Worm (Caenorhabditis elegans) whole organism, late embryonic: ENCODE data around the gene npl-4.2.

Experiments
- C08G9.2 ChIP-seq: sonication (generic microtip); optimal IDR thresholded peaks from 2 replicates; lab custom pipeline; 2016; ENCODE audit warnings: mild to moderate bottlenecking, missing genetic modification characterization, moderate library complexity, missing compliant biosample characterization
- F13H6.1 ChIP-seq: sonication (generic microtip); optimal IDR thresholded peaks from 2 replicates; lab custom pipeline; 2016; ENCODE audit warnings: missing genetic modification characterization, missing compliant biosample characterization
- K09A11.1 ChIP-seq: sonication (generic microtip); optimal IDR thresholded peaks from 2 replicates; lab custom pipeline; 2017; ENCODE audit warnings: antibody characterized with exemption, mild to moderate bottlenecking, missing genetic modification characterization, missing compliant biosample characterization; ENCODE audit not compliant: insufficient read depth
- ahr-1 ChIP-seq: sonication (generic microtip); optimal IDR thresholded peaks from 2 replicates; lab custom pipeline; 2016; ENCODE audit warnings: missing genetic modification characterization, missing compliant biosample characterization
- ceh-14 ChIP-seq: sonication (generic microtip); optimal IDR thresholded peaks from 2 replicates; lab custom pipeline; 2016; ENCODE audit warnings: missing genotype, missing genetic modification characterization, missing compliant biosample characterization
- ceh-18 ChIP-seq: sonication (generic microtip); optimal IDR thresholded peaks from 2 replicates; lab custom pipeline; 2016; ENCODE audit warnings: missing genetic modification characterization, missing compliant biosample characterization
- ceh-2 ChIP-seq: sonication (generic microtip); optimal IDR thresholded peaks from 2 replicates; lab custom pipeline; 2016; ENCODE audit warnings: missing genotype, missing genetic modification characterization, missing compliant biosample characterization
- ceh-24 ChIP-seq: sonication (generic microtip); optimal IDR thresholded peaks from 2 replicates; lab custom pipeline; 2016; ENCODE audit warnings: mild to moderate bottlenecking, missing genetic modification characterization, missing compliant biosample characterization
- ceh-34 ChIP-seq: sonication (generic microtip); optimal IDR thresholded peaks from 2 replicates; lab custom pipeline; 2016; ENCODE audit warnings: mild to moderate bottlenecking, missing genetic modification characterization, missing compliant biosample characterization
- ceh-45 ChIP-seq: fragments of 200-800 bp; sonication (Bioruptor generic); IDR thresholded peaks from 2 replicates; pipeline ENCODE4 v1.3.6; 2022; ENCODE audit warnings: missing genetic modification reagents, missing genetic modification characterization, missing compliant biosample characterization
- ceh-48 ChIP-seq: sonication (generic microtip); optimal IDR thresholded peaks from 2 replicates; lab custom pipeline; 2016; ENCODE audit warnings: missing genetic modification characterization, inconsistent platforms, missing compliant biosample characterization
- ceh-6 ChIP-seq: fragments of 200-800 bp; sonication (Bioruptor generic); optimal IDR thresholded peaks from 2 replicates; lab custom pipeline; 2018; ENCODE audit warnings: mild to moderate bottlenecking, missing genetic modification characterization, missing compliant biosample characterization
- ceh-9 ChIP-seq: sonication (generic microtip); optimal IDR thresholded peaks from 2 replicates; lab custom pipeline; 2016; ENCODE audit warnings: mild to moderate bottlenecking, missing genetic modification characterization, inconsistent platforms, missing compliant biosample characterization
- dve-1 ChIP-seq: sonication (generic microtip); optimal IDR thresholded peaks from 2 replicates; lab custom pipeline; 2017; ENCODE audit warnings: antibody characterized with exemption, mild to moderate bottlenecking, missing genetic modification characterization, missing compliant biosample characterization
- ets-4 ChIP-seq: sonication (generic microtip); optimal IDR thresholded peaks from 2 replicates; lab custom pipeline; 2016; ENCODE audit warnings: missing genetic modification characterization, missing compliant biosample characterization
- fax-1 ChIP-seq: sonication (generic microtip); optimal IDR thresholded peaks from 2 replicates; lab custom pipeline; 2016; ENCODE audit warnings: missing genotype, missing genetic modification characterization, missing compliant biosample characterization
- fkh-10 ChIP-seq: fragments of 150-350 bp; optimal IDR thresholded peaks from 2 replicates; lab custom pipeline; 2014; ENCODE audit warnings: missing biosample characterization, missing genetic modification reagents, missing genetic modification characterization
- fkh-6 ChIP-seq: sonication (generic microtip); optimal IDR thresholded peaks from 2 replicates; lab custom pipeline; 2016; ENCODE audit warnings: missing genetic modification characterization, missing compliant biosample characterization
- hlh-15 ChIP-seq: sonication (generic microtip); optimal IDR thresholded peaks from 2 replicates; lab custom pipeline; 2016; ENCODE audit warnings: missing genetic modification characterization, missing compliant biosample characterization
- hlh-30 ChIP-seq: sonication (generic microtip); optimal IDR thresholded peaks from 2 replicates; lab custom pipeline; 2017; ENCODE audit warnings: antibody characterized with exemption, missing genetic modification characterization, missing compliant biosample characterization; ENCODE audit not compliant: insufficient read depth
- hlh-8 ChIP-seq: sonication (generic microtip); optimal IDR thresholded peaks from 2 replicates; lab custom pipeline; 2016; ENCODE audit warnings: missing genotype, missing genetic modification characterization, missing compliant biosample characterization
- lin-11 ChIP-seq: fragments of 200-800 bp; sonication (Bioruptor generic); optimal IDR thresholded peaks from 2 replicates; lab custom pipeline; 2018; ENCODE audit warnings: mild to moderate bottlenecking, missing genetic modification characterization, missing compliant biosample characterization
- mec-3 ChIP-seq: sonication (generic microtip); optimal IDR thresholded peaks from 2 replicates; lab custom pipeline; 2016; ENCODE audit warnings: borderline replicate concordance, missing genetic modification characterization, missing compliant biosample characterization
- nfya-1 ChIP-seq: sonication (generic microtip); optimal IDR thresholded peaks from 2 replicates; lab custom pipeline; 2017; ENCODE audit warnings: missing genetic modification characterization, mild to moderate bottlenecking, missing compliant biosample characterization, antibody characterized with exemption, moderate library complexity
- nhr-11 ChIP-seq: fragments of 150-350 bp; optimal IDR thresholded peaks from 2 replicates; lab custom pipeline; 2014; ENCODE audit warnings: missing biosample characterization, missing genetic modification characterization
- pat-9 ChIP-seq: fragments of 200-800 bp; sonication (Bioruptor generic); optimal IDR thresholded peaks from 2 replicates; lab custom pipeline; 2018; ENCODE audit warnings: mild to moderate bottlenecking, missing genetic modification characterization, moderate library complexity, missing compliant biosample characterization
- pha-2 ChIP-seq: sonication (generic microtip); optimal IDR thresholded peaks from 2 replicates; lab custom pipeline; 2017; ENCODE audit warnings: mild to moderate bottlenecking, missing genetic modification characterization, missing compliant biosample characterization
- pros-1 ChIP-seq: fragments of 150-350 bp; optimal IDR thresholded peaks from 2 replicates; lab custom pipeline; 2014; ENCODE audit warnings: missing biosample characterization, missing genetic modification reagents, missing genetic modification characterization
- rnt-1 ChIP-seq: sonication (generic microtip); optimal IDR thresholded peaks from 2 replicates; lab custom pipeline; 2016; ENCODE audit warnings: missing genetic modification characterization, missing compliant biosample characterization
- sdc-2 ChIP-seq: sonication (generic microtip); optimal IDR thresholded peaks from 2 replicates; lab custom pipeline; 2016; ENCODE audit warnings: missing genotype, missing genetic modification characterization, missing compliant biosample characterization
- sox-4 ChIP-seq: sonication (generic microtip); optimal IDR thresholded peaks from 2 replicates; lab custom pipeline; 2017; ENCODE audit warnings: mild to moderate bottlenecking, missing genetic modification characterization, inconsistent platforms, missing compliant biosample characterization
- tbx-7 ChIP-seq: sonication (generic microtip); optimal IDR thresholded peaks from 2 replicates; lab custom pipeline; 2016; ENCODE audit warnings: missing genotype, missing genetic modification characterization, missing compliant biosample characterization
- ttx-3 ChIP-seq: sonication (generic microtip); optimal IDR thresholded peaks from 2 replicates; lab custom pipeline; 2016; ENCODE audit warnings: missing genetic modification reagents, missing genetic modification characterization, missing compliant biosample characterization
- unc-3 ChIP-seq, 2 experiments: fragments of 200-800 bp in 1 of 2; sonication (Bioruptor generic) in 1 of 2; sonication (generic microtip) in 1 of 2; conservative IDR thresholded peaks in 1 of 2; optimal IDR thresholded peaks in 1 of 2; 2 replicates each; pipeline versions ENCODE4 v1.3.6 to Lab custom; 2016 to 2022; ENCODE audit warnings: missing compliant biosample characterization in 2 of 2, missing genetic modification characterization in 2 of 2, missing genetic modification reagents in 1 of 2
- unc-42 ChIP-seq: sonication (generic microtip); optimal IDR thresholded peaks from 2 replicates; lab custom pipeline; 2016; ENCODE audit warnings: missing genotype, missing genetic modification characterization, missing compliant biosample characterization
- unc-86 ChIP-seq: sonication (generic microtip); optimal IDR thresholded peaks from 2 replicates; lab custom pipeline; 2016; ENCODE audit warnings: missing genetic modification characterization, missing compliant biosample characterization

npl-4.2 gene

DNA sequence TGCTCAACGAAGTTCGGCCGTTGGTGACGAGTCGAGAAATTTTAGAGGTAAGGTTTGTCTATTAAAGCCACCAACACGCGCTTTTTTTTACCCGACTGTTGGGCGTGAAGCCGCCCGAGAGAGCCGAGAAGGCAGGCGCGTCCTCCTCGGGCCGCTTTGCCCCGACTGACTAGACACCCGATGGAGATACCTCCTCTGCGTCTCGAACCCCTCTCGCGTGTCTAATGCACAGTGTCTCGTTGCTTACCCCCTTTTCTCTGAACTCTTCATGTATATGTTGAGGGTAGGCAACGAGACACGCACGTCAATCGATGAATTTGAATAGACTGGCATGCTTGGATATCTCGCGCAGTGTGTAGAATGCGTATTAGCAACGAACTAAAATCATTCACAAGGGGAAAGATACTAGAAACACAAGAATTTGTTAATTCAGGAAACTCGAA is 39.1 kb downstream of the npl-4.2 start (continued):
- TF ChIP-seq nhr-11 (tag; lab: Kevin White, UChicago), result peak; percentile 38
- TF ChIP-seq rnt-1 (tag; lab: Kevin White, UChicago), result peak; percentile 78
- TF ChIP-seq unc-42, result peak; percentile 36
- peak; percentile 74 for TF ChIP-seq ceh-48
- peak; percentile 55 for TF ChIP-seq ahr-1 (tag; lab: Kevin White, UChicago)
- TF ChIP-seq ceh-14 (tag; lab: Kevin White, UChicago), result peak; percentile 72
- TF ChIP-seq mec-3 (tag; lab: Kevin White, UChicago), result peak; percentile 48
- TF ChIP-seq ceh-6 (GFP tag; lab: Kevin White, UChicago), result peak; percentile 56
- no peak for TF ChIP-seq hlh-15 (tag; lab: Kevin White, UChicago)
- TF ChIP-seq ceh-2, result peak; percentile 54
- peak; percentile 90 for TF ChIP-seq dve-1 (tag; lab: Kevin White, UChicago)
- peak; percentile 90 for TF ChIP-seq ceh-18 (tag; lab: Kevin White, UChicago)
- TF ChIP-seq ets-4 (tag; lab: Kevin White, UChicago), result peak; percentile 43
- no peak for TF ChIP-seq ttx-3
- peak; percentile 97 for TF ChIP-seq nfya-1 (tag; lab: Kevin White, UChicago)
- TF ChIP-seq ceh-24 (tag; lab: Kevin White, UChicago), result peak; percentile 63
- TF ChIP-seq ceh-45 (GFP tag; lab: Robert Waterston, UW), result peak; percentile 87
- TF ChIP-seq pha-2, result no peak
- TF ChIP-seq hlh-30 (tag; lab: Kevin White, UChicago), result peak; percentile 55
- peak; percentile 83 for TF ChIP-seq sox-4 (tag; lab: Kevin White, UChicago)
- no peak for TF ChIP-seq ceh-9 (tag; lab: Kevin White, UChicago)
- peak; percentile 30 for TF ChIP-seq fax-1 (tag; lab: Kevin White, UChicago)
- TF ChIP-seq sdc-2, result peak; percentile 43

DNA sequence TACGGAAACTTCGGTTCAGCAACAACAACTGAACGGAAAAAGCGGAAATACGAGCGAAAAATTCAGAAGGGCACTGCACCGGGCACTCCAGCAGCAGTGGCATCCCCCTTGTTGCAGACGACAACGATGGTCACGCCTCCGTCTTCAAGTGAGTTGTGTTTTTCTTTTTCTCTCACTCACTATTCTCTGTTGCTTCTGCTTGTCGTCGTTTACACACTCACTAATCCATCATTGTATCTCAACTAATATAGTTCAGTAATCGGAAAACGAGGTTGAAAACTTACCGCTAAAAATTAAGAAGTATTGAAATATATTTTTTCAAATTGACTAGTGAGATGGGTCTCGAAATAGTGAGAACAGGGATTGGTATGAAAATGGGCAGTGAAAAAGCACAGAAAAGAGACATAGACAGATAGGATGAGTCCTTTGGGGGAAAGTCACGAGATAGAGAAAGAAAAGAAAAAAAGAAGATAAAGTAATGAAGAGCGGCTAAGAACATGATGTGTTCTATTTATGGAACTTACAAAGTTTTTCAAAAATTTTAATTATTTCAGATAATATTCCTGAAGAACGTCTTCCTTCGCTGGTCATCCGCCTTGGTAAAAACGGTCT is 40.6 kb downstream of the npl-4.2 start:
- TF ChIP-seq fax-1 (tag; lab: Kevin White, UChicago) (no peak), ceh-6 (GFP tag; lab: Kevin White, UChicago) (no peak), unc-42 (peak; percentile 12), sdc-2 (no peak), ceh-14 (tag; lab: Kevin White, UChicago) (peak; percentile 10), unc-3 (GFP tag; conservative IDR thresholded peaks at IDR 0.05; lab: Robert Waterston, UW) (no peak), unc-3 (tag; optimal IDR thresholded peaks at IDR 0.05; lab: Kevin White, UChicago) (no peak)

DNA sequence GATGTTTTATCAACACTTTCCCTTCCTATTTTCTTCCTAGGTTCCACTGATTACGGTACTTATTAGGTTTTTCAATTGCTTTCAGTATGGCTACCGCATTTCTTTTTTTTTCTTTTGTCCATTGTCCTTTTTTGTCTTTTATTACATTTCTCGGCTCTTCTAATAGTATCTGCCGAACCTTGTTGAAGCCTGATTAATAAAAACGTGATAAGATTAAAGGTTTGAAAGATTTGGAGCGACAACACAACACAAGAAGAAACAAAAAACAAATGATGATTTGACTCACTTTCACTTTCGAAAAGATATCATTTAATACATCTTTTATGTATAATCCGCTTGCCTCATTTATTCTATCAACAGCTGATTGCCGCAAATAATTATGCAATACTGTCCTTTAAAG is 42.3 kb downstream of the npl-4.2 start, which contains the start of gene C25H3.15:
C25H3.15 (plus strand) TSS at position 301 of the 400 bp plus-strand sequence.
- no peak for TF ChIP-seq lin-11 (tag; lab: Kevin White, UChicago)
- TF ChIP-seq tbx-7 (tag; lab: Kevin White, UChicago), result no peak
- TF ChIP-seq ceh-34 (tag; lab: Kevin White, UChicago), result no peak
- TF ChIP-seq F13H6.1 (tag; lab: Kevin White, UChicago), result no peak
- TF ChIP-seq ttx-3, result no peak
- no peak for TF ChIP-seq mec-3 (tag; lab: Kevin White, UChicago)
- TF ChIP-seq pat-9 (tag; lab: Kevin White, UChicago), result no peak
- TF ChIP-seq pha-2, result no peak
- no peak for TF ChIP-seq pros-1 (tag; lab: Kevin White, UChicago)
- TF ChIP-seq ets-4 (tag; lab: Kevin White, UChicago), result no peak
- TF ChIP-seq hlh-8 (tag; lab: Kevin White, UChicago), result no peak
- no peak for TF ChIP-seq C08G9.2 (tag; lab: Kevin White, UChicago)
- no peak for TF ChIP-seq fkh-10 (GFP tag; lab: Kevin White, UChicago)
- no peak for TF ChIP-seq fkh-6 (tag; lab: Kevin White, UChicago)
- TF ChIP-seq unc-42, result no peak
- TF ChIP-seq unc-3 (GFP tag; conservative IDR thresholded peaks at IDR 0.05; lab: Robert Waterston, UW), result no peak
- no peak for TF ChIP-seq unc-3 (tag; optimal IDR thresholded peaks at IDR 0.05; lab: Kevin White, UChicago)
- TF ChIP-seq unc-86 (tag; lab: Kevin White, UChicago), result no peak
- no peak for TF ChIP-seq ceh-14 (tag; lab: Kevin White, UChicago)
- TF ChIP-seq fax-1 (tag; lab: Kevin White, UChicago), result no peak
- TF ChIP-seq K09A11.1 (tag; lab: Kevin White, UChicago), result no peak
